Worm (Caenorhabditis elegans) whole organism, late embryonic: ENCODE measurements around the gene gei-14.

Experiments used
- C08G9.2 ChIP-seq: sonication (generic microtip); optimal IDR thresholded peaks from 2 replicates; lab custom pipeline; 2016; ENCODE audit warnings: mild to moderate bottlenecking, missing genetic modification characterization, moderate library complexity, missing compliant biosample characterization
- T23F11.4 ChIP-seq: fragments of 200-800 bp; sonication (Bioruptor generic); optimal IDR thresholded peaks from 2 replicates; lab custom pipeline; 2018; ENCODE audit warnings: mild to moderate bottlenecking, missing genetic modification characterization, missing compliant biosample characterization
- Y22D7AL.16 ChIP-seq: sonication (generic microtip); optimal IDR thresholded peaks from 2 replicates; lab custom pipeline; 2016; ENCODE audit warnings: missing genetic modification characterization, missing compliant biosample characterization
- ahr-1 ChIP-seq: sonication (generic microtip); optimal IDR thresholded peaks from 2 replicates; lab custom pipeline; 2016; ENCODE audit warnings: missing genetic modification characterization, missing compliant biosample characterization
- ceh-14 ChIP-seq: sonication (generic microtip); optimal IDR thresholded peaks from 2 replicates; lab custom pipeline; 2016; ENCODE audit warnings: missing genotype, missing genetic modification characterization, missing compliant biosample characterization
- ceh-22 ChIP-seq: sonication (generic microtip); optimal IDR thresholded peaks from 2 replicates; lab custom pipeline; 2017; ENCODE audit warnings: missing biosample characterization, missing genetic modification characterization
- ceh-31 ChIP-seq: sonication (generic microtip); optimal IDR thresholded peaks from 2 replicates; lab custom pipeline; 2016; ENCODE audit warnings: missing genetic modification characterization, missing compliant biosample characterization
- ceh-34 ChIP-seq: sonication (generic microtip); optimal IDR thresholded peaks from 2 replicates; lab custom pipeline; 2016; ENCODE audit warnings: mild to moderate bottlenecking, missing genetic modification characterization, missing compliant biosample characterization
- ceh-45 ChIP-seq: fragments of 200-800 bp; sonication (Bioruptor generic); IDR thresholded peaks from 2 replicates; pipeline ENCODE4 v1.3.6; 2022; ENCODE audit warnings: missing genetic modification reagents, missing genetic modification characterization, missing compliant biosample characterization
- ceh-48 ChIP-seq: sonication (generic microtip); optimal IDR thresholded peaks from 2 replicates; lab custom pipeline; 2016; ENCODE audit warnings: missing genetic modification characterization, inconsistent platforms, missing compliant biosample characterization
- ceh-9 ChIP-seq: sonication (generic microtip); optimal IDR thresholded peaks from 2 replicates; lab custom pipeline; 2016; ENCODE audit warnings: mild to moderate bottlenecking, missing genetic modification characterization, inconsistent platforms, missing compliant biosample characterization
- che-1 ChIP-seq: sonication (generic microtip); optimal IDR thresholded peaks from 2 replicates; lab custom pipeline; 2016; ENCODE audit warnings: mild to moderate bottlenecking, missing genetic modification characterization, missing compliant biosample characterization
- dmd-4 ChIP-seq: sonication (generic microtip); optimal IDR thresholded peaks from 2 replicates; lab custom pipeline; 2016; ENCODE audit warnings: borderline replicate concordance, missing genetic modification characterization, missing compliant biosample characterization
- dve-1 ChIP-seq: sonication (generic microtip); optimal IDR thresholded peaks from 2 replicates; lab custom pipeline; 2017; ENCODE audit warnings: antibody characterized with exemption, mild to moderate bottlenecking, missing genetic modification characterization, missing compliant biosample characterization
- elt-2 ChIP-seq: sonication (generic microtip); optimal IDR thresholded peaks from 2 replicates; lab custom pipeline; 2016; ENCODE audit warnings: missing genetic modification reagents, missing genetic modification characterization, missing compliant biosample characterization
- elt-4 ChIP-seq: sonication (generic microtip); optimal IDR thresholded peaks from 2 replicates; lab custom pipeline; 2016; ENCODE audit warnings: missing genetic modification characterization, missing compliant biosample characterization
- ets-4 ChIP-seq: sonication (generic microtip); optimal IDR thresholded peaks from 2 replicates; lab custom pipeline; 2016; ENCODE audit warnings: missing genetic modification characterization, missing compliant biosample characterization
- fax-1 ChIP-seq: sonication (generic microtip); optimal IDR thresholded peaks from 2 replicates; lab custom pipeline; 2016; ENCODE audit warnings: missing genotype, missing genetic modification characterization, missing compliant biosample characterization
- fkh-10 ChIP-seq: fragments of 150-350 bp; optimal IDR thresholded peaks from 2 replicates; lab custom pipeline; 2014; ENCODE audit warnings: missing biosample characterization, missing genetic modification reagents, missing genetic modification characterization
- hlh-30 ChIP-seq: sonication (generic microtip); optimal IDR thresholded peaks from 2 replicates; lab custom pipeline; 2017; ENCODE audit warnings: antibody characterized with exemption, missing genetic modification characterization, missing compliant biosample characterization; ENCODE audit not compliant: insufficient read depth
- hlh-8 ChIP-seq: sonication (generic microtip); optimal IDR thresholded peaks from 2 replicates; lab custom pipeline; 2016; ENCODE audit warnings: missing genotype, missing genetic modification characterization, missing compliant biosample characterization
- lin-11 ChIP-seq: fragments of 200-800 bp; sonication (Bioruptor generic); optimal IDR thresholded peaks from 2 replicates; lab custom pipeline; 2018; ENCODE audit warnings: mild to moderate bottlenecking, missing genetic modification characterization, missing compliant biosample characterization
- madf-2 ChIP-seq: sonication (generic microtip); optimal IDR thresholded peaks from 2 replicates; lab custom pipeline; 2017; ENCODE audit warnings: missing genetic modification characterization, missing compliant biosample characterization
- mec-3 ChIP-seq: sonication (generic microtip); optimal IDR thresholded peaks from 2 replicates; lab custom pipeline; 2016; ENCODE audit warnings: borderline replicate concordance, missing genetic modification characterization, missing compliant biosample characterization
- nhr-232 ChIP-seq: sonication (generic microtip); optimal IDR thresholded peaks from 2 replicates; lab custom pipeline; 2016; ENCODE audit warnings: missing genetic modification characterization, missing compliant biosample characterization
- npax-4 ChIP-seq: sonication (generic microtip); optimal IDR thresholded peaks from 2 replicates; lab custom pipeline; 2016; ENCODE audit warnings: missing genetic modification characterization, missing compliant biosample characterization
- odd-2 ChIP-seq: sonication (generic microtip); optimal IDR thresholded peaks from 2 replicates; lab custom pipeline; 2017; ENCODE audit warnings: antibody characterized with exemption, mild to moderate bottlenecking, missing genetic modification characterization, missing compliant biosample characterization
- pat-9 ChIP-seq: fragments of 200-800 bp; sonication (Bioruptor generic); optimal IDR thresholded peaks from 2 replicates; lab custom pipeline; 2018; ENCODE audit warnings: mild to moderate bottlenecking, missing genetic modification characterization, moderate library complexity, missing compliant biosample characterization
- pax-1 ChIP-seq: fragments of 150-350 bp; optimal IDR thresholded peaks from 2 replicates; lab custom pipeline; 2014; ENCODE audit warnings: missing biosample characterization, missing genetic modification characterization
- pha-2 ChIP-seq: sonication (generic microtip); optimal IDR thresholded peaks from 2 replicates; lab custom pipeline; 2017; ENCODE audit warnings: mild to moderate bottlenecking, missing genetic modification characterization, missing compliant biosample characterization
- pha-4 ChIP-seq: fragments of 150-350 bp; optimal IDR thresholded peaks from 2 replicates; lab custom pipeline; 2018; ENCODE audit warnings: missing biosample characterization, missing genetic modification reagents, missing genetic modification characterization
- pros-1 ChIP-seq: fragments of 150-350 bp; optimal IDR thresholded peaks from 2 replicates; lab custom pipeline; 2014; ENCODE audit warnings: missing biosample characterization, missing genetic modification reagents, missing genetic modification characterization
- sdc-2 ChIP-seq: sonication (generic microtip); optimal IDR thresholded peaks from 2 replicates; lab custom pipeline; 2016; ENCODE audit warnings: missing genotype, missing genetic modification characterization, missing compliant biosample characterization
- sox-2 ChIP-seq: fragments of 200-800 bp; sonication (Bioruptor generic); IDR thresholded peaks from 2 replicates; pipeline ENCODE4 v1.3.6; 2022; ENCODE audit warnings: missing genetic modification reagents, missing genetic modification characterization, missing compliant biosample characterization
- syd-9 ChIP-seq: sonication (generic microtip); optimal IDR thresholded peaks from 2 replicates; lab custom pipeline; 2016; ENCODE audit warnings: mild to moderate bottlenecking, missing genetic modification characterization, moderate library complexity, missing compliant biosample characterization
- tbx-7 ChIP-seq: sonication (generic microtip); optimal IDR thresholded peaks from 2 replicates; lab custom pipeline; 2016; ENCODE audit warnings: missing genotype, missing genetic modification characterization, missing compliant biosample characterization
- unc-3 ChIP-seq, 2 experiments: fragments of 200-800 bp in 1 of 2; sonication (Bioruptor generic) in 1 of 2; sonication (generic microtip) in 1 of 2; conservative IDR thresholded peaks in 1 of 2; optimal IDR thresholded peaks in 1 of 2; 2 replicates each; pipeline versions ENCODE4 v1.3.6 to Lab custom; 2016 to 2022; ENCODE audit warnings: missing compliant biosample characterization in 2 of 2, missing genetic modification characterization in 2 of 2, missing genetic modification reagents in 1 of 2
- unc-55 ChIP-seq: sonication (generic microtip); optimal IDR thresholded peaks from 2 replicates; lab custom pipeline; 2017; ENCODE audit warnings: missing biosample characterization, missing genetic modification reagents, missing genetic modification characterization
- unc-86 ChIP-seq: sonication (generic microtip); optimal IDR thresholded peaks from 2 replicates; lab custom pipeline; 2016; ENCODE audit warnings: missing genetic modification characterization, missing compliant biosample characterization
- zip-5 ChIP-seq: sonication (generic microtip); optimal IDR thresholded peaks from 2 replicates; lab custom pipeline; 2016; ENCODE audit warnings: missing genetic modification characterization, missing compliant biosample characterization

The gei-14 gene

ce11 chrII:8267679-8268078 is 8.4 kb downstream of the gei-14 start:
- TF ChIP-seq fax-1 (tag; lab: Kevin White, UChicago) = no peak
- TF ChIP-seq pax-1 (tag; lab: Kevin White, UChicago) = no peak
- TF ChIP-seq mec-3 (tag; lab: Kevin White, UChicago) = no peak
- no peak for TF ChIP-seq hlh-8 (tag; lab: Kevin White, UChicago)
- TF ChIP-seq elt-4 (tag; lab: Kevin White, UChicago) = no peak
- TF ChIP-seq zip-5 = no peak
- TF ChIP-seq ceh-14 (tag; lab: Kevin White, UChicago) = no peak
- no peak for TF ChIP-seq dmd-4 (tag; lab: Kevin White, UChicago)
- no peak for TF ChIP-seq ceh-34 (tag; lab: Kevin White, UChicago)
- no peak for TF ChIP-seq ceh-9 (tag; lab: Kevin White, UChicago)
- no peak for TF ChIP-seq fkh-10 (GFP tag; lab: Kevin White, UChicago)
- no peak for TF ChIP-seq syd-9 (tag; lab: Kevin White, UChicago)
- no peak for TF ChIP-seq sox-2 (GFP tag; lab: Robert Waterston, UW)
- TF ChIP-seq npax-4 (tag; lab: Kevin White, UChicago) = no peak
- TF ChIP-seq pat-9 (tag; lab: Kevin White, UChicago) = no peak
- no peak for TF ChIP-seq unc-86
- TF ChIP-seq unc-55 = no peak
- TF ChIP-seq ceh-45 (GFP tag; lab: Robert Waterston, UW) = no peak

ce11 chrII:8266559-8266958 is 9.5 kb downstream of the gei-14 start:
- TF ChIP-seq elt-2 (peak; percentile 91), pha-2 (tag; lab: Kevin White, UChicago) (no peak)

ce11 chrII:8264619-8265018 is 11.4 kb downstream of the gei-14 start, which contains the start of gene srdh-1:
Gene srdh-1 (plus strand): TSS chrII:8264661.
- TF ChIP-seq unc-55 (no peak), ceh-31 (tag; lab: Kevin White, UChicago) (no peak), ceh-48 (no peak), ets-4 (tag; lab: Kevin White, UChicago) (no peak), tbx-7 (tag; lab: Kevin White, UChicago) (no peak), sdc-2 (tag; lab: Kevin White, UChicago) (no peak), nhr-232 (no peak)

DNA sequence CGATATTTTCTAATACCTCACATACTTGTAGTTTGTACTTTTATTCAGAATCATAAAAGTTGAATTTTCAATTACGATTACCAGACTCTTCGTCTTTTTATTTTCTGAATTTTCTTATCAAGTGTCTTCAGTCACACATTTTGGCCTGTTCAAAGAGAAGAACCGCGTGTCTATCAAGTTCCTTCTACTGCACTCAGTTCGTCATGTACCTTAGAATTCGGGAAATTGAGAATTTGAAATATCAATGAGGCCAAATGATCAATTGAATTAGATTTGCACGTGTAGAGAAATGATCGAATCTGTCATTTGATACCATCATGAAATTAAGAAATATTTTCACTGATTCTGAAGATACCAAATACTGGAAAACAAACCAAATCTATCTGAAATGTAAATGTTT is 12.5 kb downstream of the gei-14 start:
- TF ChIP-seq hlh-30 (tag; lab: Kevin White, UChicago) = no peak
- TF ChIP-seq ceh-9 (tag; lab: Kevin White, UChicago) = no peak
- no peak for TF ChIP-seq C08G9.2 (tag; lab: Kevin White, UChicago)
- TF ChIP-seq ceh-22 (tag; lab: Kevin White, UChicago) = no peak
- TF ChIP-seq madf-2 (tag; lab: Kevin White, UChicago) = no peak
- TF ChIP-seq nhr-232 = no peak
- no peak for TF ChIP-seq T23F11.4 (GFP tag; lab: Kevin White, UChicago)
- TF ChIP-seq che-1 (tag; lab: Kevin White, UChicago) = no peak
- no peak for TF ChIP-seq pha-4 (tag; lab: Kevin White, UChicago)

DNA sequence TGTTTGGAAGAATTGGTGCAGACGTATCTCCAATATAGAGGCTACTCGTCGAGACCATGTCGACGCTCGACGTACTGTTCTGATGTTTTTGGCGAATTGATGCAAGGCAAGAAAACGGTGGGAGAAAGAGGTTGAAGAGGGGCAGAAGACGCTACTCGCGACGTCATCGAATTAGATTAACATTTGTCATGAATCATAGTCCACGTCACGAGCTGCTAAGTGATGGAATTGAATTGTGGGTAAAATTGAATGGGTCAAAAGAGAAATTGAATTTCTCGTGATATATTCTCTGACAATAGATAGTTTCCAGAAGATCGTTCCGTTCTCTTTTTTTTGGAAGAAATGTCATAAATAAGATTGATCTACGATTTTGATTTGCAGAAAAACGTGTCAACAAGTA is 16.4 kb downstream of the gei-14 start:
- TF ChIP-seq pros-1 (tag; lab: Kevin White, UChicago) (no peak), C08G9.2 (tag; lab: Kevin White, UChicago) (no peak), unc-55 (no peak), odd-2 (tag; lab: Kevin White, UChicago) (no peak), ahr-1 (no peak), elt-4 (tag; lab: Kevin White, UChicago) (no peak), lin-11 (tag; lab: Kevin White, UChicago) (no peak), Y22D7AL.16 (tag; lab: Kevin White, UChicago) (no peak), pha-4 (tag; lab: Kevin White, UChicago) (no peak), sdc-2 (tag; lab: Kevin White, UChicago) (no peak), unc-3 (GFP tag; conservative IDR thresholded peaks at IDR 0.05; lab: Robert Waterston, UW) (no peak), unc-3 (tag; optimal IDR thresholded peaks at IDR 0.05; lab: Kevin White, UChicago) (no peak), nhr-232 (no peak), ceh-48 (no peak), dve-1 (tag; lab: Kevin White, UChicago) (no peak), pax-1 (tag; lab: Kevin White, UChicago) (no peak)
